Worm (Caenorhabditis elegans): Measurements from ENCODE around the gene mrps-35.

ce11 chrV:19031456-19031855 lies 50.4 kb downstream of the mrps-35 start, which contains the start of gene Y39B6A.27:
- TF ChIP-seq ets-7 (tag; optimal IDR thresholded peaks at IDR 0.05) (no peak), hmbx-1 (tag; optimal IDR thresholded peaks at IDR 0.05) (no peak), sea-1 (GFP tag; conservative IDR thresholded peaks at IDR 0.05) (no peak), B0310.2 (tag; optimal IDR thresholded peaks at IDR 0.05) (no peak), tbx-11 (GFP tag; IDR thresholded peaks at IDR 0.05) (no peak), scrt-1 (GFP tag; IDR thresholded peaks at IDR 0.05) (no peak), flt-1 (GFP tag; IDR thresholded peaks at IDR 0.05) (no peak), tra-4 (tag; optimal IDR thresholded peaks at IDR 0.05) (no peak), ceh-13 (GFP tag; optimal IDR thresholded peaks at IDR 0.05) (no peak), ama-1 (optimal IDR thresholded peaks at IDR 0.05) (no peak), pes-1 (GFP tag; IDR thresholded peaks at IDR 0.05) (no peak), tbx-37 (GFP tag; conservative IDR thresholded peaks at IDR 0.05) (no peak), hnd-1 (tag; optimal IDR thresholded peaks at IDR 0.05) (no peak)
